Worm (Caenorhabditis elegans): ENCODE results near the gene R10D12.1.

- TF ChIP-seq nhr-237 (tag; optimal IDR thresholded peaks at IDR 0.05) (no peak), nhr-28 (tag; optimal IDR thresholded peaks at IDR 0.05) (no peak), elt-1 (tag; optimal IDR thresholded peaks at IDR 0.05; ENCODE audit: borderline replicate concordance, insufficient read depth) (no peak), pha-4 (tag; optimal IDR thresholded peaks at IDR 0.05) (no peak), mab-5 (tag; optimal IDR thresholded peaks at IDR 0.05) (no peak), nhr-76 (tag; optimal IDR thresholded peaks at IDR 0.05) (no peak), unc-62 (GFP tag; optimal IDR thresholded peaks at IDR 0.05) (no peak), elt-3 (tag; optimal IDR thresholded peaks at IDR 0.05) (no peak), snpc-4 (tag; optimal IDR thresholded peaks at IDR 0.05) (no peak), mls-2 (tag; optimal IDR thresholded peaks at IDR 0.05) (no peak), nhr-12 (tag; optimal IDR thresholded peaks at IDR 0.05) (no peak), lin-13 (tag; optimal IDR thresholded peaks at IDR 0.05) (no peak), mep-1 (tag; optimal IDR thresholded peaks at IDR 0.05) (no peak), tbx-8 (GFP tag; optimal IDR thresholded peaks at IDR 0.05) (no peak)
Observed at ce11 chrV:13898356-13898755, 36.1 kb downstream of the R10D12.1 start, which contains the start of gene cyp-35C1.

Measured in whole organism, mixed stage, embryonic.